Worm (Caenorhabditis elegans) whole organism, midembryonic: ENCODE data around the gene nhr-196.

Source experiments
- klf-2 ChIP-seq: fragments of 200-800 bp; sonication (Bioruptor generic); conservative IDR thresholded peaks from 2 replicates; pipeline ENCODE4 v1.3.6; 2022; ENCODE audit warnings: missing genetic modification reagents, missing genetic modification characterization, missing compliant biosample characterization
- ztf-23 ChIP-seq: fragments of 200-800 bp; sonication (Bioruptor generic); IDR thresholded peaks from 2 replicates; pipeline ENCODE4 v1.3.6; 2022; ENCODE audit warnings: missing genetic modification reagents, missing genetic modification characterization, missing compliant biosample characterization
- ztf-29 ChIP-seq: fragments of 200-800 bp; sonication (Bioruptor generic); IDR thresholded peaks from 2 replicates; pipeline ENCODE4 v1.3.6; 2022; ENCODE audit warnings: missing genetic modification reagents, missing genetic modification characterization, missing compliant biosample characterization

DNA sequence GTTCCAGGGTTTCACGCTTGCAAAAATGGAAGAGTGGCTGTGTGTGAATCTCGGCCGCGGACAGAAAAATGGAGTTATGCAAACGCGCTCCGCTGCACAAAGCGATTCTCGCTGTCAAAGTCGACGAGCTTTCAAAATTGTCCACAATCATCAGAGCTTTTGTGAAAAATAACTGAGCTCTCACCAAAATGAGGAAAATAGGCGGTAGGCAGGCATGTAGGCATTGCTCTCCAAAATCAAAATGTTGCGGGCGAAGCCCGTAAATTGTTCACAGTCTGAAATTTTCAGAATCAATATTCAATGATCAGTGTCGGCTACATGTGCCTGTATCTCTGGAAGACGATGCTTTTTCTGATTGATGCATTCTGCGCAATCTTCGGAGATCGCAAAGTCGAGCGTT is 16.6 kb upstream of the nhr-196 start, which contains the start of gene K06B4.4:
- no peak for TF ChIP-seq ztf-23 (GFP tag; lab: Robert Waterston, UW)
- TF ChIP-seq klf-2 (GFP tag; lab: Robert Waterston, UW) = no peak
- no peak for TF ChIP-seq ztf-29
